Fruit fly (Drosophila melanogaster) whole organism, larva: ENCODE measurements around the gene knrl.

Experiments
- noc ChIP-seq: fragments of 200-800 bp; sonication (Bioruptor generic); optimal IDR thresholded peaks from 3 replicates; lab custom pipeline; 2019; ENCODE audit warnings: missing biosample characterization, mild to moderate bottlenecking, missing genetic modification characterization, moderate library complexity

The knrl gene

DNA sequence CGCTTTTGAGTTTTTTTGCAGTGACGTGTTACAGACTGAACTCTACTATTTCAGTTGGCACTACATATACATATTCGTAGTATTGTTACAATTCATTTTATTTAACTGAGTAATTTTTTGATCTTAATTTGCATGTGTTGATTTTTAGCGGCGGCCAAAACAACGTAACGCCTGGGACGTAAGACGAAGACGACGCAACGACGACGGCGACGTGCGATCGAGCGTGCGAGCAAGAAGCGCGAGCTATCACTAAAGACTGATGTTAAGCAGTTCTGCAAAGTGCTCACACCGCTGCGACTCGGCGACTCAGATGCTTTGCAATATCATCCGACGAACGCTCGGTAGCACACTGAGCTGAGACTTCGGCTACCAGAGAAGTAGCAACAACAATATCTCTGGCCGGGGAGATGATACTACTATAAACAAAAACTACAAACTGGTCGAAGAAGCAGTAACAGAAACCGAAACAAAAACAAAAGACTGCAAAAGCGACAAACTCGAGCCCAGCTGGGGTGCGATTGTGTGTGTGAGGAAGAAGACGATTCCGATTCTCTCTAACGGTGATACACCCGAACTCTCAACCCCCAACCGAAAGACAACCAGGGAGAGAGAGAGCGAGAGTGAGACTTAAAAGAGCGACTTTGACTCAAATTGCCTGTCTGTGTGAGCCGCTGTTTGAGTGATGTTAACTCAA lies at the start of gene knrl:
Gene knrl (minus strand): TSS at position 357 of the 694 bp plus-strand sequence.
- TF ChIP-seq noc: no peak

- no peak for TF ChIP-seq noc
These were observed 46.9 kb upstream of the knrl start for dm6 chr3L:20667408-20667807.

dm6 chr3L:20663967-20664366 lies 43.5 kb upstream of the knrl start:
- TF ChIP-seq noc: no peak

DNA sequence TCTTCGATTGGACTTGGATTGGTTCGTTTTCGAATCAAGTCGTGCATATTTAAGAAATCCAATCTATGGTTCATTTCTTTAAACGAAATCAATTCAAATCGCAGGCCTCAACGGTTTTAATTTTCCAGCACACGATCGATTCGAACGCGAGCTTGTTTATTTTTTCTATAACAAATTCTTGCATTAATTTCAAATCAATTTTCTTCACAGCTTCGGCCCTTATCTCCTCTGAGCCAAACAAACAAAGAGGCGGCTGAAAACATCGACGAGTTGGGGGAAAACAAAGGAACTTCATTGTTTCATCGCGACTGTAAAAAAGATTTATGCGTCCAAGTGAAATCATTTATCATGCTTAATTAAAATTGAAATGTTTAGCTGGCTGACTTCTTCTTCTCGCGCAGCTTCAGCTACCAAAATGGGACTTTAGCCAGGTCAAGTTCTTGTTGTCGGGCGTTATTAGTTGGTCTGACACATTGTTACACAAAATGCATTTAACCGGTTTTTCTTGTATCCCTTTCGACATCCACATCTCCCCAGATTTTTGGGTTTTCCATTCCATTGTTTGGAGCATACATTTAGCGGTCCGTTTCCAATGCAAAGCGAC lies 41.5 kb upstream of the knrl start:
- no peak for TF ChIP-seq noc

DNA sequence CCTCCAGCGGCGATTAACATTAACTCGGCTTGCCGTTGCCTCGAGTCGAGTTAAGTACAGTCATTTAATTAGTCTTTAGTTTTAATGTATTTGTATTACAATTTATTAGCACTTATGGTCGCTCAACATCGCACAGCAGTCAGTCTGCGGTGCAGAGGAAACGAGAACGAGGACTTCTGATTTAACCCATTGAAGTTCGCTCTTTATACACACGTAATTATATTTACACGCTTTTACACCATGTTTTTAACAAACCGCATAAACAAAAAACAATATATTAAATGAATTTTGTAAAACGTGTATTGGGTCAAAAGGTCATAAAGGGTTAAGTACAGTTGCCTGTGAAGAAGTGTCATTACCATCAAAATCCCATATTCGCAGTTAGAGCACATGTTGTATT lies 40.7 kb upstream of the knrl start:
- no peak for TF ChIP-seq noc

- no peak for TF ChIP-seq noc
These were observed 36.7 kb upstream of the knrl start for dm6 chr3L:20657116-20657515.

- no peak for TF ChIP-seq noc
These were observed 28.5 kb upstream of the knrl start for dm6 chr3L:20648957-20649356.

dm6 chr3L:20644637-20645036 lies 24.2 kb upstream of the knrl start:
- no peak for TF ChIP-seq noc

- no peak for TF ChIP-seq noc
These were observed 23.3 kb upstream of the knrl start for dm6 chr3L:20643774-20644173.

- TF ChIP-seq noc: no peak
These were observed 17.4 kb upstream of the knrl start for dm6 chr3L:20637845-20638244.

dm6 chr3L:20636899-20637298 lies 16.4 kb upstream of the knrl start, which contains the start of gene CG13251:
Gene CG13251 (plus strand): TSS chr3L:20637199.
- TF ChIP-seq noc: no peak

- no peak for TF ChIP-seq noc
These were observed 15.2 kb upstream of the knrl start for dm6 chr3L:20635590-20636139.

DNA sequence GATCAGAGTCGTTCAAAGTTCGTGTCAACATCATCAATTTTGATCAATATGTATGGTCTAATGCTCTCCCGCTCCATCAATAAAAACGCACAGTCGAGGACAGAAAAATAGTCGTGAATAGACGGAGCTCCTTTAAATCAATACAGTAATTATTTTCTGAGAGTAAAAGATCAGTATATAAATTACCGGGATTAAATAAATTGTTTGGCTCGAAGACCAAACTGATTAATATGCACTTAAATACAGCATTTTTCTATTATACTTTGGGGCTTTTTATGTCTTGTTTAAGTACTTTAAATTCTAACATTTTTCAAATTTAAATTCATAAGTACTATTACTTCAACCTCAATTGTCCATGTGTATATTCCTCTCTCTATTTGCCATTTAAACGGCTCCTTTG lies 14.0 kb upstream of the knrl start:
- peak; percentile 19 for TF ChIP-seq noc

DNA sequence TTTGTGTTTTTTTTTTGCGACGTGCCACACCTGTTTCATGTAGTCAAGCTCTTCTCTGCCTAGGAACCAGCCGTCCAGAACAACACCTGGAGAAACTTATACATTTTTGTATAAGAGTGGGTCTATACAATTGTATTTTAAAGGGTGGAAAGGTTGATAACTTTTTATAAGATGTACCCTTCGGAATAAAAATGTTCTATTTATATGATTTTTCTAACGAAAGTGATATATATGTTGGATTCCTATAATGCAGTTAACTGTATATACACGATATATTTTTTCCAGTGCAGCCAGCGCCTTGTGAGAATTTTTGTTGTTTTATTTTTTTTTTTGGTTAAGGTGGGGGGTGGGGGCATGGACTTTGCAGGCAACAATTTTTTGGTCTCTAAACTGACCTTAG lies 11.9 kb upstream of the knrl start:
- no peak for TF ChIP-seq noc

DNA sequence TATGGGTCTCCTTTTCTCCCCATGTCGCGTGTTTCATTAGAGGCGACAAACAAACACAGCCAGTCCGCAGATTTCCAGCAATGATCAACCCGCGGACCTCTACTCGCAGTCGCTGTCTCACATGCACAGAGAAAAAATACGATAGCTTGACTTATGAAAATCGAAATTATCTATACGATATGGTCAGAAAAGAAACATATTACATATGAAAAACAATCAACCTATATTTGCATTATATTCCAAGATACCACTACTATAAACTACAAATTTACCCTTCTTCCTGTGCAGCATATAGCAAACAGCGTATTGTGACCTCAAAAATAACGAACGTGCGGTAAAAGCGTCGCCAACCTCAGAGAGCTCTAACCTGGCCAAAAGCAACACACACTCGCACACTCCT lies 11.4 kb upstream of the knrl start:
- no peak for TF ChIP-seq noc

dm6 chr3L:20630602-20631001 lies 10.1 kb upstream of the knrl start:
- TF ChIP-seq noc: no peak

dm6 chr3L:20629170-20629569 lies 8.7 kb upstream of the knrl start:
- no peak for TF ChIP-seq noc

- peak; percentile 14 for TF ChIP-seq noc
These were observed 4.2 kb upstream of the knrl start for dm6 chr3L:20624626-20625025.
